Worm (Caenorhabditis elegans) whole organism, midembryonic: ENCODE measurements around the gene btb-12.

Experiments
- cog-1 ChIP-seq: sonication (generic microtip); optimal IDR thresholded peaks from 2 replicates; lab custom pipeline; 2016; ENCODE audit warnings: missing genetic modification characterization, missing compliant biosample characterization
- klf-2 ChIP-seq: fragments of 200-800 bp; sonication (Bioruptor generic); conservative IDR thresholded peaks from 2 replicates; pipeline ENCODE4 v1.3.6; 2022; ENCODE audit warnings: missing genetic modification reagents, missing genetic modification characterization, missing compliant biosample characterization
- ztf-23 ChIP-seq: fragments of 200-800 bp; sonication (Bioruptor generic); IDR thresholded peaks from 2 replicates; pipeline ENCODE4 v1.3.6; 2022; ENCODE audit warnings: missing genetic modification reagents, missing genetic modification characterization, missing compliant biosample characterization
- ztf-29 ChIP-seq: fragments of 200-800 bp; sonication (Bioruptor generic); IDR thresholded peaks from 2 replicates; pipeline ENCODE4 v1.3.6; 2022; ENCODE audit warnings: missing genetic modification reagents, missing genetic modification characterization, missing compliant biosample characterization

- TF ChIP-seq klf-2 (GFP tag; lab: Robert Waterston, UW) (no peak), cog-1 (no peak), ztf-23 (GFP tag; lab: Robert Waterston, UW) (no peak), ztf-29 (GFP tag; lab: Robert Waterston, UW) (no peak)
Observed at ce11 chrII:1691011-1691410, 36.0 kb downstream of the btb-12 start, which contains the start of gene fbxc-22.
